Fruit fly (Drosophila melanogaster): ENCODE data around the gene CG32112.

The CG32112 gene

dm6 chr3L:12745121-12745770 is 3.7 kb downstream of the CG32112 start, which contains the start of gene CG32109 (continued):
- TF ChIP-seq CG6689 (GFP tag; IDR thresholded peaks at IDR 0.05) (no peak), Mrtf (GFP tag; IDR thresholded peaks at IDR 0.05) (no peak), Dll (GFP tag; IDR thresholded peaks at IDR 0.05; ENCODE audit: partially characterized antibody) (no peak), Sox100B (GFP tag; optimal IDR thresholded peaks at IDR 0.05) (no peak), CG17361 (GFP tag; IDR thresholded peaks at IDR 0.05) (no peak), CG6683 (GFP tag; optimal IDR thresholded peaks at IDR 0.05) (no peak), tll (GFP tag; optimal IDR thresholded peaks at IDR 0.05) (no peak), CG4328 (GFP tag; optimal IDR thresholded peaks at IDR 0.05) (no peak), pb (GFP tag; optimal IDR thresholded peaks at IDR 0.05) (no peak), CG5953 (GFP tag; IDR thresholded peaks at IDR 0.05) (no peak), grau (tag; optimal IDR thresholded peaks at IDR 0.05) (no peak), CG4424 (GFP tag; optimal IDR thresholded peaks at IDR 0.05) (no peak), CG15011 (GFP tag; optimal IDR thresholded peaks at IDR 0.05) (no peak), CG14050 (GFP tag; IDR thresholded peaks at IDR 0.05) (no peak), sens (GFP tag) (peak; percentile 54), lov (optimal IDR thresholded peaks at IDR 0.05) (no peak), lov (GFP tag; IDR thresholded peaks at IDR 0.05) (no peak), CG11696 (GFP tag; IDR thresholded peaks at IDR 0.05) (no peak), YL-1 (GFP tag; optimal IDR thresholded peaks at IDR 0.05) (peak; percentile 19), CG3281 (GFP tag; optimal IDR thresholded peaks at IDR 0.05) (no peak), CG10321 (GFP tag; IDR thresholded peaks at IDR 0.05) (no peak), CG33557 (GFP tag; optimal IDR thresholded peaks at IDR 0.05) (no peak), CG34224 (GFP tag; IDR thresholded peaks at IDR 0.05; ENCODE audit: partially characterized antibody) (peak; percentile 18; the same call in 1 of the 3 replicates), ato (GFP tag; IDR thresholded peaks at IDR 0.05; ENCODE audit: partially characterized antibody) (no peak), CG6254 (GFP tag; optimal IDR thresholded peaks at IDR 0.05) (no peak), E2f1 (GFP tag; IDR thresholded peaks at IDR 0.05) (no peak), HLH4C (GFP tag; IDR thresholded peaks at IDR 0.05; ENCODE audit: partially characterized antibody) (no peak; the same call in 2 of the 3 replicates), fd96Cb (tag; optimal IDR thresholded peaks at IDR 0.05) (no peak), cas (GFP tag; IDR thresholded peaks at IDR 0.05) (no peak), CG9437 (GFP tag; optimal IDR thresholded peaks at IDR 0.05) (no peak), chm (GFP tag; IDR thresholded peaks at IDR 0.05) (no peak), CG12299 (tag; optimal IDR thresholded peaks at IDR 0.05) (no peak), ewg (GFP tag; optimal IDR thresholded peaks at IDR 0.05) (no peak), phol (tag; optimal IDR thresholded peaks at IDR 0.05) (no peak), CG10209 (GFP tag; optimal IDR thresholded peaks at IDR 0.05) (no peak), lbe (GFP tag; optimal IDR thresholded peaks at IDR 0.05) (peak; percentile 51), CG11085 (GFP tag; IDR thresholded peaks at IDR 0.05) (no peak), CG4617 (GFP tag; optimal IDR thresholded peaks at IDR 0.05; ENCODE audit: borderline replicate concordance) (peak; percentile 18), NC2α (GFP tag; optimal IDR thresholded peaks at IDR 0.05) (no peak), ranshi (GFP tag; IDR thresholded peaks at IDR 0.05) (no peak), C15 (GFP tag; IDR thresholded peaks at IDR 0.05) (no peak), zfh2 (GFP tag; optimal IDR thresholded peaks at IDR 0.05) (no peak)
